Fruit fly (Drosophila melanogaster) whole organism, embryonic: ENCODE data around the gene unc-119.

Source experiments
- Atf-2 ChIP-seq: fragments of 200-800 bp; sonication (Bioruptor generic); optimal IDR thresholded peaks from 2 replicates; lab custom pipeline; 2016; ENCODE audit warnings: missing biosample characterization, missing genetic modification characterization
- B-H2 ChIP-seq: fragments of 200-800 bp; sonication (Bioruptor generic); optimal IDR thresholded peaks from 2 replicates; lab custom pipeline; 2018; ENCODE audit warnings: missing biosample characterization, mild to moderate bottlenecking, missing genetic modification characterization
- BEAF-32 ChIP-seq: fragments of 200-800 bp; sonication (Bioruptor generic); optimal IDR thresholded peaks from 3 replicates; lab custom pipeline; 2017; ENCODE audit warnings: missing biosample characterization, missing genetic modification characterization, mild to moderate bottlenecking, moderate library complexity, missing genetic modification reagents
- CG10209 ChIP-seq: fragments of 200-800 bp; sonication (Bioruptor generic); optimal IDR thresholded peaks from 3 replicates; lab custom pipeline; 2017; ENCODE audit warnings: missing biosample characterization, mild to moderate bottlenecking, missing genetic modification characterization, missing genetic modification reagents
- CG1024 ChIP-seq: fragments of 200-800 bp; sonication (Bioruptor generic); IDR thresholded peaks from 2 replicates; pipeline ENCODE4 v1.3.6; 2022; ENCODE audit warnings: missing biosample characterization, missing genetic modification characterization
- CG10543 ChIP-seq: fragments of 200-800 bp; sonication (Bioruptor generic); optimal IDR thresholded peaks from 3 replicates; lab custom pipeline; 2017; ENCODE audit warnings: missing biosample characterization, mild to moderate bottlenecking, missing genetic modification characterization, moderate library complexity
- CG16863 ChIP-seq: fragments of 200-800 bp; sonication (Bioruptor generic); optimal IDR thresholded peaks from 3 replicates; lab custom pipeline; 2016; ENCODE audit warnings: missing biosample characterization, missing genetic modification characterization
- CG2202 ChIP-seq: fragments of 200-800 bp; sonication (Bioruptor generic); optimal IDR thresholded peaks from 2 replicates; lab custom pipeline; 2018; ENCODE audit warnings: missing biosample characterization, mild to moderate bottlenecking, missing genetic modification characterization
- CG30403 ChIP-seq: fragments of 200-800 bp; sonication (Bioruptor generic); optimal IDR thresholded peaks from 3 replicates; lab custom pipeline; 2016; ENCODE audit warnings: missing biosample characterization, missing genetic modification characterization
- CG30431 ChIP-seq: fragments of 200-800 bp; sonication (Bioruptor generic); optimal IDR thresholded peaks from 2 replicates; lab custom pipeline; 2017; ENCODE audit warnings: missing biosample characterization, missing genetic modification characterization
- CG3163 ChIP-seq: fragments of 200-800 bp; sonication (Bioruptor generic); optimal IDR thresholded peaks from 3 replicates; lab custom pipeline; 2016; ENCODE audit warnings: missing biosample characterization, missing genetic modification characterization
- CG32532 ChIP-seq: fragments of 200-800 bp; sonication (Bioruptor generic); IDR thresholded peaks from 2 replicates; pipeline ENCODE4 v1.3.6; 2022; ENCODE audit warnings: missing biosample characterization, missing genetic modification characterization
- CG7271 ChIP-seq: fragments of 200-800 bp; sonication (Bioruptor generic); optimal IDR thresholded peaks from 2 replicates; lab custom pipeline; 2018; ENCODE audit warnings: missing biosample characterization, mild to moderate bottlenecking, missing genetic modification characterization, moderate library complexity
- CG7357 ChIP-seq: fragments of 200-800 bp; sonication (Bioruptor generic); IDR thresholded peaks from 3 replicates; pipeline ENCODE4 v1.3.6; 2022; ENCODE audit warnings: missing biosample characterization, missing genetic modification characterization
- CG8388 ChIP-seq: fragments of 200-800 bp; sonication (Bioruptor generic); optimal IDR thresholded peaks from 2 replicates; lab custom pipeline; 2019; ENCODE audit warnings: missing biosample characterization, mild to moderate bottlenecking, missing genetic modification characterization, moderate library complexity
- CG8944 ChIP-seq: fragments of 200-800 bp; sonication (Bioruptor generic); optimal IDR thresholded peaks from 3 replicates; lab custom pipeline; 2016; ENCODE audit warnings: missing biosample characterization, missing genetic modification characterization
- CG9215 ChIP-seq: fragments of 200-800 bp; sonication (Bioruptor generic); IDR thresholded peaks from 2 replicates; pipeline ENCODE4 v1.3.6; 2022; ENCODE audit warnings: missing biosample characterization, missing genetic modification characterization
- Camta ChIP-seq: fragments of 200-800 bp; sonication (Bioruptor generic); optimal IDR thresholded peaks from 2 replicates; lab custom pipeline; 2016; ENCODE audit warnings: missing biosample characterization, missing genetic modification characterization
- D19A ChIP-seq: fragments of 200-800 bp; optimal IDR thresholded peaks from 3 replicates; lab custom pipeline; 2019; ENCODE audit warnings: missing biosample characterization, mild to moderate bottlenecking, missing genetic modification characterization, moderate library complexity
- Dad ChIP-seq: fragments of 200-800 bp; sonication (Bioruptor generic); optimal IDR thresholded peaks from 3 replicates; lab custom pipeline; 2016; ENCODE audit warnings: missing biosample characterization, missing genetic modification characterization
- Ets97D ChIP-seq: fragments of 200-800 bp; sonication (Bioruptor generic); optimal IDR thresholded peaks from 3 replicates; lab custom pipeline; 2016; ENCODE audit warnings: missing biosample characterization, missing genetic modification characterization
- GATAe ChIP-seq: fragments of 200-800 bp; sonication (Bioruptor generic); conservative IDR thresholded peaks from 2 replicates; pipeline ENCODE4 v1.3.6; 2022; ENCODE audit warnings: missing biosample characterization, missing genetic modification characterization
- Gsc ChIP-seq: fragments of 200-800 bp; sonication (Bioruptor generic); IDR thresholded peaks from 2 replicates; pipeline ENCODE4 v1.3.6; 2022; ENCODE audit warnings: missing biosample characterization, missing genetic modification characterization
- Hr39 ChIP-seq: fragments of >200 bp; optimal IDR thresholded peaks from 2 replicates; lab custom pipeline; 2017
- NFAT ChIP-seq: fragments of 200-800 bp; sonication (Bioruptor generic); IDR thresholded peaks from 2 replicates; pipeline ENCODE4 v1.3.6; 2022; ENCODE audit warnings: missing biosample characterization, missing genetic modification characterization
- PHDP ChIP-seq: fragments of 200-800 bp; sonication (Bioruptor generic); optimal IDR thresholded peaks from 3 replicates; lab custom pipeline; 2018; ENCODE audit warnings: missing biosample characterization, mild to moderate bottlenecking, missing genetic modification characterization, moderate library complexity
- Poxn ChIP-seq: fragments of 200-800 bp; sonication (Bioruptor generic); IDR thresholded peaks from 2 replicates; pipeline ENCODE4 v1.3.6; 2022; ENCODE audit warnings: missing biosample characterization, missing genetic modification characterization
- Rfx ChIP-seq: fragments of 200-800 bp; sonication (Bioruptor generic); IDR thresholded peaks from 2 replicates; pipeline ENCODE4 v1.3.6; 2022; ENCODE audit warnings: missing biosample characterization, missing genetic modification characterization
- Tbp ChIP-seq: fragments of >200 bp; optimal IDR thresholded peaks from 2 replicates; lab custom pipeline; 2018; ENCODE audit warnings: missing biosample characterization, missing genetic modification characterization
- Trl ChIP-seq, 3 experiments: fragments of >200 bp in 2 of 3; fragments of 200-800 bp in 1 of 3; sonication (Bioruptor generic) in 1 of 3; optimal IDR thresholded peaks; 2 replicates in 1 of 3; 3 replicates in 2 of 3; lab custom pipeline; 2016 to 2017; ENCODE audit warnings: missing biosample characterization in 1 of 3, missing genetic modification characterization in 1 of 3
- chinmo ChIP-seq: fragments of 200-800 bp; sonication (Bioruptor generic); IDR thresholded peaks from 4 replicates; pipeline ENCODE4 v1.3.6; 2022; ENCODE audit warnings: missing biosample characterization, missing genetic modification characterization; ENCODE audit not compliant: partially characterized antibody
- chn ChIP-seq: fragments of 200-800 bp; sonication (Bioruptor generic); optimal IDR thresholded peaks from 2 replicates; lab custom pipeline; 2016; ENCODE audit warnings: missing biosample characterization, missing genetic modification characterization
- ci ChIP-seq: fragments of 200-800 bp; sonication (Bioruptor generic); IDR thresholded peaks from 3 replicates; pipeline ENCODE4 v1.3.6; 2022; ENCODE audit warnings: missing biosample characterization, missing genetic modification characterization
- dysf ChIP-seq: fragments of 200-800 bp; sonication (Bioruptor generic); IDR thresholded peaks from 3 replicates; pipeline ENCODE4 v1.3.6; 2022; ENCODE audit warnings: missing biosample characterization, missing genetic modification characterization
- eve ChIP-seq, 2 experiments: fragments of >200 bp; optimal IDR thresholded peaks; 2 replicates each; lab custom pipeline; 2017; ENCODE audit warnings: missing biosample characterization in 2 of 2, missing genetic modification characterization in 2 of 2
- eyg ChIP-seq: fragments of 200-800 bp; sonication (Bioruptor generic); optimal IDR thresholded peaks from 3 replicates; lab custom pipeline; 2016; ENCODE audit warnings: missing biosample characterization, missing genetic modification characterization
- ftz-f1 ChIP-seq: fragments of 200-800 bp; sonication (Bioruptor generic); optimal IDR thresholded peaks from 2 replicates; lab custom pipeline; 2016; ENCODE audit warnings: missing biosample characterization, missing genetic modification characterization
- ham ChIP-seq: fragments of 200-800 bp; sonication (Bioruptor generic); IDR thresholded peaks from 2 replicates; pipeline ENCODE4 v1.3.6; 2022; ENCODE audit warnings: missing biosample characterization, missing genetic modification characterization
- ind ChIP-seq: fragments of 200-800 bp; sonication (Bioruptor generic); optimal IDR thresholded peaks from 3 replicates; lab custom pipeline; 2016; ENCODE audit warnings: missing biosample characterization, missing genetic modification characterization
- pho ChIP-seq: fragments of 200-800 bp; sonication (Bioruptor generic); optimal IDR thresholded peaks from 2 replicates; lab custom pipeline; 2016; ENCODE audit warnings: missing biosample characterization, missing genetic modification characterization
- phol ChIP-seq: fragments of 200-800 bp; sonication (Bioruptor generic); optimal IDR thresholded peaks from 3 replicates; lab custom pipeline; 2018; ENCODE audit warnings: missing biosample characterization, mild to moderate bottlenecking, missing genetic modification characterization, moderate library complexity
- pum ChIP-seq: fragments of 200-800 bp; sonication (Bioruptor generic); optimal IDR thresholded peaks from 2 replicates; lab custom pipeline; 2016; ENCODE audit warnings: missing biosample characterization, missing genetic modification characterization
- row ChIP-seq: fragments of 200-800 bp; sonication (Bioruptor generic); IDR thresholded peaks from 3 replicates; pipeline ENCODE4 v1.3.6; 2022; ENCODE audit warnings: missing biosample characterization, missing genetic modification characterization
- sc ChIP-seq, 3 experiments: fragments of >200 bp in 2 of 3; fragments of 200-800 bp in 1 of 3; sonication (Bioruptor generic) in 1 of 3; optimal IDR thresholded peaks; 2 replicates in 2 of 3; 3 replicates in 1 of 3; lab custom pipeline; 2017; ENCODE audit warnings: mild to moderate bottlenecking in 1 of 3, missing biosample characterization in 1 of 3, missing genetic modification characterization in 1 of 3, missing genetic modification reagents in 1 of 3
- schlank ChIP-seq: fragments of 200-800 bp; sonication (Bioruptor generic); optimal IDR thresholded peaks from 2 replicates; lab custom pipeline; 2018; ENCODE audit warnings: missing biosample characterization, mild to moderate bottlenecking, missing genetic modification characterization
- sens ChIP-seq: fragments of 200-800 bp; sonication (Bioruptor generic); peaks from one replicate; lab custom pipeline; 2016; ENCODE audit warnings: missing biosample characterization, missing genetic modification characterization
- sens-2 ChIP-seq: fragments of 200-800 bp; sonication (Bioruptor generic); IDR thresholded peaks from 2 replicates; pipeline ENCODE4 v1.3.6; 2022; ENCODE audit warnings: missing biosample characterization, missing genetic modification characterization
- tio ChIP-seq: fragments of 200-800 bp; sonication (Bioruptor generic); optimal IDR thresholded peaks from 2 replicates; lab custom pipeline; 2017; ENCODE audit warnings: missing biosample characterization, missing genetic modification characterization, inconsistent platforms
- trh ChIP-seq: fragments of 200-800 bp; sonication (Bioruptor generic); optimal IDR thresholded peaks from 2 replicates; lab custom pipeline; 2016; ENCODE audit warnings: missing biosample characterization, missing genetic modification characterization
- tup ChIP-seq: fragments of 200-800 bp; sonication (Bioruptor generic); optimal IDR thresholded peaks from 2 replicates; lab custom pipeline; 2016; ENCODE audit warnings: missing biosample characterization, mild to moderate bottlenecking, missing genetic modification characterization, moderate library complexity
- vvl ChIP-seq: fragments of 200-800 bp; sonication (Bioruptor generic); IDR thresholded peaks from 2 replicates; pipeline ENCODE4 v1.3.6; 2022; ENCODE audit warnings: missing biosample characterization, missing genetic modification characterization
- yki ChIP-seq: fragments of >200 bp; optimal IDR thresholded peaks from 3 replicates; lab custom pipeline; 2018

Gene unc-119

DNA sequence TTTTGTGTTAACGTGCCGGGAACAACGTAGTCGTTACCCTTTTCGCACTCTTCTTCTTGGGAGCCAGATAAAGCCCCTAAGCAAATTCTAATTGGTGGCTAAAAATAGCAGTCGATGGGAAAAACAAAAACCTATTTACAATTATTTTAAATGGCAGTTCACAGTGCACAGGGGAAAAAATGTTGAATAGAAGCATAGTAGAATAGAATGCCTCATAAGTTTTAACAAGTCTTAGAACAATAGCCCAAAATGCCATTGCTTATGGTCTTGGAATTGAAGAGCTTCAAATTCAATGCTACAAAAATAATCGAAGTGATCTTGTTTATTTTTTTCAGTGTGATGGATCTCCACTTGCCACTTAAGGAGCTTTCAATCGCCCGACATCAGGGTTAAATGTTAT, 41.4 kb upstream of the unc-119 start:
- TF ChIP-seq BEAF-32 (GFP tag; lab: Kevin White, UChicago) = no peak
- TF ChIP-seq CG10543 (GFP tag; lab: Kevin White, UChicago) = peak; percentile 38
- peak; percentile 59 for TF ChIP-seq schlank (tag; lab: Kevin White, UChicago)
- TF ChIP-seq Atf-2 (GFP tag; lab: Kevin White, UChicago) = peak; percentile 55
- TF ChIP-seq GATAe (GFP tag; lab: Robert Waterston, UW) = peak; percentile 23; the same call in 1 of the 2 replicates
- TF ChIP-seq ci (GFP tag; lab: Robert Waterston, UW) = peak; percentile 59; the same call in 1 of the 3 replicates
- no peak for TF ChIP-seq CG7271 (tag; lab: Kevin White, UChicago)
- peak; percentile 39; the same call in 1 of the 3 replicates for TF ChIP-seq CG7357 (GFP tag; lab: Robert Waterston, UW)
- TF ChIP-seq Gsc (GFP tag; lab: Robert Waterston, UW) = no peak
- TF ChIP-seq chn (GFP tag; lab: Kevin White, UChicago) = peak; percentile 66
- TF ChIP-seq Hr39 (lab: Kevin White, UChicago) = no peak
- TF ChIP-seq CG1024 (GFP tag; lab: Robert Waterston, UW) = no peak
- TF ChIP-seq eve (GFP tag; optimal IDR thresholded peaks at IDR 0.05; lab: Kevin White, UChicago) = peak in 1 of 2 experiments; percentile 63
- TF ChIP-seq row (GFP tag; lab: Robert Waterston, UW) = peak; percentile 81
- TF ChIP-seq PHDP (tag; lab: Kevin White, UChicago) = peak; percentile 71
- peak; percentile 25 for TF ChIP-seq CG8388
- no peak for TF ChIP-seq D19A (tag; lab: Kevin White, UChicago)
- TF ChIP-seq vvl (GFP tag; lab: Robert Waterston, UW) = peak; percentile 68
- no peak for TF ChIP-seq CG2202 (tag; lab: Kevin White, UChicago)
- TF ChIP-seq ind (GFP tag; lab: Kevin White, UChicago) = peak; percentile 62
- TF ChIP-seq CG9215 (GFP tag; lab: Robert Waterston, UW) = peak; percentile 59
- peak; percentile 5 for TF ChIP-seq trh (GFP tag; lab: Kevin White, UChicago)
- peak; percentile 57 for TF ChIP-seq CG10209 (GFP tag; lab: Kevin White, UChicago)
- peak; percentile 82 for TF ChIP-seq CG32532
- TF ChIP-seq Tbp (GFP tag; lab: Kevin White, UChicago) = no peak
- TF ChIP-seq Poxn (GFP tag; lab: Robert Waterston, UW) = peak; percentile 21; the same call in 1 of the 2 replicates
- TF ChIP-seq ham (GFP tag; lab: Robert Waterston, UW) = 0 out of 2 replicates have a peak, but pooled peaks have one; percentile 23
- TF ChIP-seq tio (GFP tag; lab: Kevin White, UChicago) = peak; percentile 75
- peak; percentile 15 for TF ChIP-seq CG30431 (GFP tag; lab: Kevin White, UChicago)
- TF ChIP-seq chinmo (GFP tag; lab: Robert Waterston, UW) = no peak
- TF ChIP-seq sens (GFP tag; lab: Kevin White, UChicago) = peak; percentile 71
- TF ChIP-seq Trl (optimal IDR thresholded peaks at IDR 0.05; lab: Kevin White, UChicago) = no peak
- TF ChIP-seq Trl (GFP tag; optimal IDR thresholded peaks at IDR 0.05; lab: Kevin White, UChicago) = peak; percentile 73
- TF ChIP-seq Dad (GFP tag; lab: Kevin White, UChicago) = peak; percentile 24
- TF ChIP-seq phol (tag; lab: Kevin White, UChicago) = peak; percentile 42
- TF ChIP-seq CG8944 (GFP tag; lab: Kevin White, UChicago) = peak; percentile 55
- peak; percentile 35 for TF ChIP-seq CG3163
- TF ChIP-seq tup (GFP tag; lab: Kevin White, UChicago) = peak; percentile 24
- TF ChIP-seq sc (optimal IDR thresholded peaks at IDR 0.05; lab: Kevin White, UChicago) = no peak
- no peak for TF ChIP-seq sc (GFP tag; optimal IDR thresholded peaks at IDR 0.05; lab: Kevin White, UChicago)
- no peak for TF ChIP-seq yki (lab: Kevin White, UChicago)
- TF ChIP-seq CG30403 (GFP tag; lab: Kevin White, UChicago) = peak; percentile 67
- peak; percentile 80 for TF ChIP-seq pho
- peak; percentile 58 for TF ChIP-seq eyg
- peak; percentile 41 for TF ChIP-seq ftz-f1 (GFP tag; lab: Kevin White, UChicago)
- peak; percentile 83 for TF ChIP-seq dysf (GFP tag; lab: Robert Waterston, UW)
- TF ChIP-seq NFAT (GFP tag; lab: Robert Waterston, UW) = peak; percentile 63
- TF ChIP-seq Camta (GFP tag; lab: Kevin White, UChicago) = peak; percentile 48
- peak; percentile 45 for TF ChIP-seq CG16863 (GFP tag; lab: Kevin White, UChicago)
- peak; percentile 26 for TF ChIP-seq B-H2
- TF ChIP-seq Ets97D (GFP tag; lab: Kevin White, UChicago) = peak; percentile 21
- TF ChIP-seq sens-2 = no peak
- TF ChIP-seq Rfx = peak; percentile 86
- TF ChIP-seq pum = peak; percentile 49
